Fruit fly (Drosophila melanogaster): ENCODE data around the gene Droj2.

Droj2 gene

DNA sequence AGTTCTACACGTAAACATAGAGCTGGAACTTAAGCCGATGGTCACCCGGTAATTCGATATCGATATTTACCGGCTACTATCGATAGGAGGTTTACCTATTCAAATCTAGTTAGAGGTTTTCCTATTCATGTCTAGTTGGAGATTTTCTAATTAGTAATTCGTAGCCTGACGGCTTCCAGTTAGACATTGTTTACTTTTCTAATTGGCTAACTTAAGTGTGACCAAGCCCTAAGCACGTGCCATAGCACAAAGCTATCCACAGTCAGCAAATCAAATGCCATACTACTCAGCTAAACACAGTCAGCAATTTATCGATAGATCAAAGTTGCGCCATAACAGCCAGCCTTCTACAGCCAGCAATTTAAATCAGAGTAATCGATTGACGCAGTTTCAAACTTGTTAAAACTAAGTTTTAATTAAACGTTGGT is 21.1 kb downstream of the Droj2 start, which contains the start of gene Dpm3 (continued):
- TF ChIP-seq CG11247 (GFP tag; IDR thresholded peaks at IDR 0.05), result no peak
- no peak for TF ChIP-seq CG11696 (GFP tag; IDR thresholded peaks at IDR 0.05)
- peak; percentile 28 for TF ChIP-seq pnt (GFP tag; optimal IDR thresholded peaks at IDR 0.05)
- peak; percentile 27 for TF ChIP-seq her (GFP tag; optimal IDR thresholded peaks at IDR 0.05)
- TF ChIP-seq Max (GFP tag; optimal IDR thresholded peaks at IDR 0.05), result no peak
- TF ChIP-seq CG15514 (GFP tag; optimal IDR thresholded peaks at IDR 0.05), result peak; percentile 58
- no peak for TF ChIP-seq lov (optimal IDR thresholded peaks at IDR 0.05)
- TF ChIP-seq lov (GFP tag; IDR thresholded peaks at IDR 0.05), result no peak
- TF ChIP-seq CG18619 (GFP tag; optimal IDR thresholded peaks at IDR 0.05), result no peak
- TF ChIP-seq CG4617 (GFP tag; optimal IDR thresholded peaks at IDR 0.05; ENCODE audit: borderline replicate concordance), result peak; percentile 60
- TF ChIP-seq fd102C (GFP tag; optimal IDR thresholded peaks at IDR 0.05), result no peak
- no peak for TF ChIP-seq NK7.1 (GFP tag; optimal IDR thresholded peaks at IDR 0.05)
- peak; percentile 20 for TF ChIP-seq nerfin-1 (tag; optimal IDR thresholded peaks at IDR 0.05)
- TF ChIP-seq pum (GFP tag; optimal IDR thresholded peaks at IDR 0.05), result peak; percentile 41
- TF ChIP-seq CG8290 (GFP tag; optimal IDR thresholded peaks at IDR 0.05), result peak; percentile 72
- TF ChIP-seq CG8290 (tag; optimal IDR thresholded peaks at IDR 0.05), result no peak
- no peak for TF ChIP-seq CG31224 (GFP tag; IDR thresholded peaks at IDR 0.05)
- no peak for TF ChIP-seq btn (GFP tag; optimal IDR thresholded peaks at IDR 0.05)
- no peak for TF ChIP-seq CG30431 (GFP tag; optimal IDR thresholded peaks at IDR 0.05)
- peak in 1 of 2 experiments; percentile 8 for TF ChIP-seq Trl (optimal IDR thresholded peaks at IDR 0.05)
- peak; percentile 41 for TF ChIP-seq Trl (GFP tag; optimal IDR thresholded peaks at IDR 0.05)
- peak; percentile 52 for TF ChIP-seq Hsf (GFP tag; optimal IDR thresholded peaks at IDR 0.05)
- TF ChIP-seq CG32767 (GFP tag; IDR thresholded peaks at IDR 0.05), result no peak
- peak; percentile 40 for TF ChIP-seq Dek (tag; optimal IDR thresholded peaks at IDR 0.05)
- no peak for TF ChIP-seq yki (optimal IDR thresholded peaks at IDR 0.05)
- TF ChIP-seq oc (tag; optimal IDR thresholded peaks at IDR 0.05), result no peak
- no peak for TF ChIP-seq luna (GFP tag; optimal IDR thresholded peaks at IDR 0.05)
- TF ChIP-seq fd3F (GFP tag; optimal IDR thresholded peaks at IDR 0.05), result no peak
- TF ChIP-seq trem (tag; optimal IDR thresholded peaks at IDR 0.05), result peak; percentile 82
- no peak for TF ChIP-seq mirr (GFP tag; optimal IDR thresholded peaks at IDR 0.05)
- TF ChIP-seq CG17328 (GFP tag; IDR thresholded peaks at IDR 0.05), result no peak
- TF ChIP-seq cg (GFP tag; optimal IDR thresholded peaks at IDR 0.05), result no peak
- TF ChIP-seq jigr1 (GFP tag; IDR thresholded peaks at IDR 0.05), result no peak
- no peak for TF ChIP-seq nom (GFP tag; optimal IDR thresholded peaks at IDR 0.05)
- no peak for TF ChIP-seq H2.0 (GFP tag; IDR thresholded peaks at IDR 0.05)
- no peak for TF ChIP-seq CG17568 (GFP tag; optimal IDR thresholded peaks at IDR 0.05)
- TF ChIP-seq bowl (GFP tag; IDR thresholded peaks at IDR 0.05), result no peak
- peak; percentile 26 for TF ChIP-seq gro (GFP tag; optimal IDR thresholded peaks at IDR 0.05)
- TF ChIP-seq grn (GFP tag; optimal IDR thresholded peaks at IDR 0.05), result peak; percentile 34
- peak; percentile 68 for TF ChIP-seq CHES-1-like (GFP tag; optimal IDR thresholded peaks at IDR 0.05)
- TF ChIP-seq Elba2 (GFP tag; optimal IDR thresholded peaks at IDR 0.05), result peak; percentile 100
- peak; percentile 3 for TF ChIP-seq Nf-YB (GFP tag; optimal IDR thresholded peaks at IDR 0.05)
- no peak for TF ChIP-seq CG17612 (GFP tag; IDR thresholded peaks at IDR 0.05)
- peak; percentile 14 for TF ChIP-seq tap (tag; optimal IDR thresholded peaks at IDR 0.05)
- no peak for TF ChIP-seq D (optimal IDR thresholded peaks at IDR 0.05)
- no peak for TF ChIP-seq D (GFP tag; optimal IDR thresholded peaks at IDR 0.05)
- TF ChIP-seq gsb (GFP tag; IDR thresholded peaks at IDR 0.05), result no peak
- TF ChIP-seq Antp (GFP tag; optimal IDR thresholded peaks at IDR 0.05), result peak; percentile 40
- TF ChIP-seq CG6175 (GFP tag; IDR thresholded peaks at IDR 0.05), result no peak
- peak; percentile 50 for TF ChIP-seq kay (GFP tag; optimal IDR thresholded peaks at IDR 0.05)
- TF ChIP-seq CG34422 (GFP tag; IDR thresholded peaks at IDR 0.05), result peak; percentile 79
- peak; percentile 15 for TF ChIP-seq tx (GFP tag; optimal IDR thresholded peaks at IDR 0.05)
- TF ChIP-seq gem (tag; optimal IDR thresholded peaks at IDR 0.05), result peak; percentile 37
- no peak for TF ChIP-seq Deaf1 (tag; optimal IDR thresholded peaks at IDR 0.05)
